Worm (Caenorhabditis elegans): Measurements from ENCODE around the gene sre-31.

DNA sequence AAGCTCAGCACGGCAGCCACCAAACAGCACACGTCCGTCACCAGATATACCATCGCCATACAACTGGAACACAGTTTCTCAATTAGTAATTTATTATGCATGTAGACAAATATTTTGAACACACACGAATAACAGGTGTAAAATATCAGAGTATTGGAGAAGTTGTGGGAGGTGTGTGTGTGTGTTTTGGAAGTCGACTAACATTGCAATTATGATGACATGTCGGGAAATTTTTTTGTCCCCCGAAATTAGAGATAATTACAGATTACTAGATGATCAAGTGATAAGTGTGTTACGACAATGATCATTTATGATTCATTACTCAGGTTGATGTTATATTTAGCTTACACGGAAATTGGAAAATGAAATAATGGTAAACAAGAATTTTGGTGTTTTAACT, 21.1 kb upstream of the sre-31 start, which contains the start of gene Y57A10C.8:
- no peak for TF ChIP-seq tbx-37 (GFP tag; conservative IDR thresholded peaks at IDR 0.05)
- no peak for TF ChIP-seq hmbx-1 (tag; optimal IDR thresholded peaks at IDR 0.05)

Data from whole organism, early embryonic.